Worm (Caenorhabditis elegans): ENCODE data around the gene K11H12.1.

- no peak for TF ChIP-seq lsy-2 (tag; optimal IDR thresholded peaks at IDR 0.05)
- no peak for TF ChIP-seq ZK546.5 (tag; optimal IDR thresholded peaks at IDR 0.05)
- TF ChIP-seq nhr-10 (tag; optimal IDR thresholded peaks at IDR 0.05): no peak
- TF ChIP-seq nhr-11 (tag; optimal IDR thresholded peaks at IDR 0.05): no peak
- no peak for TF ChIP-seq nhr-237 (tag; optimal IDR thresholded peaks at IDR 0.05)
- TF ChIP-seq snpc-4 (tag; optimal IDR thresholded peaks at IDR 0.05): no peak
- no peak for TF ChIP-seq lin-11 (tag; optimal IDR thresholded peaks at IDR 0.05)
- TF ChIP-seq ceh-16 (tag; optimal IDR thresholded peaks at IDR 0.05): no peak
- TF ChIP-seq ztf-11 (tag; optimal IDR thresholded peaks at IDR 0.05): no peak
Observed at ce11 chrIV:684197-684596, 31.0 kb upstream of the K11H12.1 start, which contains the start of gene cutl-28.
